Fruit fly (Drosophila melanogaster): ENCODE data around the gene CG4998.
A peak's percentile ranks its signal among the peaks of the same experiment; 100 is the strongest.

CG4998 gene

dm6 chr3L:16380770-16381169, 42.0 kb downstream of the CG4998 start (continued):
- TF ChIP-seq mam (GFP tag; optimal IDR thresholded peaks at IDR 0.05) (peak; percentile 63), crp (GFP tag; optimal IDR thresholded peaks at IDR 0.05) (no peak), CG6854 (GFP tag; optimal IDR thresholded peaks at IDR 0.05) (peak; percentile 69), wdn (GFP tag; IDR thresholded peaks at IDR 0.05) (0 out of 2 replicates have a peak, but pooled peaks have one; percentile 36), ftz-f1 (GFP tag; optimal IDR thresholded peaks at IDR 0.05) (no peak), CG13424 (tag; optimal IDR thresholded peaks at IDR 0.05) (peak; percentile 79), Vsx1 (GFP tag; optimal IDR thresholded peaks at IDR 0.05) (no peak), tup (GFP tag; optimal IDR thresholded peaks at IDR 0.05) (no peak), ara (GFP tag; IDR thresholded peaks at IDR 0.05) (no peak), ken (GFP tag; IDR thresholded peaks at IDR 0.05) (no peak), CG2129 (GFP tag; IDR thresholded peaks at IDR 0.05; ENCODE audit: partially characterized antibody) (no peak), CG7963 (GFP tag; IDR thresholded peaks at IDR 0.05; ENCODE audit: partially characterized antibody) (no peak), CG16863 (GFP tag; optimal IDR thresholded peaks at IDR 0.05) (peak; percentile 66), gsb (GFP tag; IDR thresholded peaks at IDR 0.05) (peak; percentile 52), Antp (GFP tag; optimal IDR thresholded peaks at IDR 0.05) (peak; percentile 55), Dfd (GFP tag; optimal IDR thresholded peaks at IDR 0.05) (no peak), Jarid2 (GFP tag; optimal IDR thresholded peaks at IDR 0.05) (peak; percentile 14), Hr39 (optimal IDR thresholded peaks at IDR 0.05) (no peak), lab (GFP tag; optimal IDR thresholded peaks at IDR 0.05) (peak; percentile 88), dan (GFP tag; IDR thresholded peaks at IDR 0.05) (no peak), CTCF (GFP tag; optimal IDR thresholded peaks at IDR 0.05) (no peak), fd96Cb (tag; optimal IDR thresholded peaks at IDR 0.05) (peak; percentile 56), CG2875 (GFP tag; optimal IDR thresholded peaks at IDR 0.05) (peak; percentile 19), aop (GFP tag; IDR thresholded peaks at IDR 0.05) (no peak), CG12219 (GFP tag; optimal IDR thresholded peaks at IDR 0.05) (peak; percentile 65), BEAF-32 (GFP tag; optimal IDR thresholded peaks at IDR 0.05) (no peak), ato (GFP tag; IDR thresholded peaks at IDR 0.05; ENCODE audit: partially characterized antibody) (no peak), CG17186 (GFP tag; optimal IDR thresholded peaks at IDR 0.05) (peak; percentile 6), emc (GFP tag; optimal IDR thresholded peaks at IDR 0.05) (no peak), HmgZ (tag; optimal IDR thresholded peaks at IDR 0.05) (peak; percentile 70), ewg (GFP tag; optimal IDR thresholded peaks at IDR 0.05) (peak; percentile 27), sisA (GFP tag; IDR thresholded peaks at IDR 0.05) (peak; percentile 70), YL-1 (GFP tag; optimal IDR thresholded peaks at IDR 0.05) (no peak), Ada2b (GFP tag; IDR thresholded peaks at IDR 0.05) (0 out of 2 replicates have a peak, but pooled peaks have one; percentile 36), CG43689 (GFP tag; IDR thresholded peaks at IDR 0.05) (0 out of 2 replicates have a peak, but pooled peaks have one; percentile 14), vnd (GFP tag; IDR thresholded peaks at IDR 0.05; ENCODE audit: partially characterized antibody) (no peak), ac (GFP tag; optimal IDR thresholded peaks at IDR 0.05) (no peak), Nf-YB (GFP tag; optimal IDR thresholded peaks at IDR 0.05) (peak; percentile 1), onecut (GFP tag; IDR thresholded peaks at IDR 0.05) (no peak), HHEX (GFP tag; optimal IDR thresholded peaks at IDR 0.05) (peak; percentile 65), CG11560 (tag; IDR thresholded peaks at IDR 0.05) (no peak), CG8944 (GFP tag; optimal IDR thresholded peaks at IDR 0.05) (peak; percentile 66), CG10979 (tag; optimal IDR thresholded peaks at IDR 0.05) (peak; percentile 67), fd102C (GFP tag; optimal IDR thresholded peaks at IDR 0.05) (no peak), Abd-B (GFP tag; optimal IDR thresholded peaks at IDR 0.05) (peak; percentile 21), cg (GFP tag; optimal IDR thresholded peaks at IDR 0.05) (peak; percentile 78), Dll (GFP tag; IDR thresholded peaks at IDR 0.05; ENCODE audit: partially characterized antibody) (no peak), CG1233 (GFP tag; optimal IDR thresholded peaks at IDR 0.05) (peak; percentile 48), CG10267 (tag; optimal IDR thresholded peaks at IDR 0.05) (peak; percentile 60), toy (GFP tag; IDR thresholded peaks at IDR 0.05) (peak; percentile 60; the same call in 1 of the 2 replicates), Sox102F (GFP tag; optimal IDR thresholded peaks at IDR 0.05) (no peak)
